Worm (Caenorhabditis elegans) whole organism, L4 larva: ENCODE data around the gene idpp-9.

ENCODE experiments used
- F37D6.2 ChIP-seq: sonication (generic microtip); optimal IDR thresholded peaks from 2 replicates; lab custom pipeline; 2016; ENCODE audit warnings: mild to moderate bottlenecking, missing genetic modification characterization, missing compliant biosample characterization
- F49E8.2 ChIP-seq: sonication (generic microtip); optimal IDR thresholded peaks from 2 replicates; lab custom pipeline; 2016; ENCODE audit warnings: missing compliant biosample characterization, mild to moderate bottlenecking, missing genetic modification characterization, borderline replicate concordance
- Y5F2A.4 ChIP-seq: fragments of 200-800 bp; sonication (Bioruptor generic); optimal IDR thresholded peaks from 2 replicates; lab custom pipeline; 2018; ENCODE audit warnings: mild to moderate bottlenecking, missing genetic modification characterization, missing compliant biosample characterization
- Y75B8A.6 ChIP-seq: fragments of 200-800 bp; sonication (Bioruptor generic); IDR thresholded peaks from 2 replicates; pipeline ENCODE4 v1.3.6; 2022; ENCODE audit warnings: missing genetic modification reagents, missing genetic modification characterization, missing compliant biosample characterization
- ZK546.5 ChIP-seq, 2 experiments: sonication (generic microtip); optimal IDR thresholded peaks; 2 replicates each; lab custom pipeline; 2017; ENCODE audit warnings: missing biosample characterization in 2 of 2, missing genetic modification characterization in 2 of 2
- aha-1 ChIP-seq: fragments of 150-350 bp; peaks from one replicate; lab custom pipeline; 2014; ENCODE audit warnings: missing biosample characterization, missing genetic modification characterization
- aly-2 ChIP-seq: sonication (generic microtip); optimal IDR thresholded peaks from 2 replicates; lab custom pipeline; 2018; ENCODE audit warnings: missing biosample characterization, missing genetic modification characterization
- ceh-32 ChIP-seq: sonication (generic microtip); optimal IDR thresholded peaks from 2 replicates; lab custom pipeline; 2016; ENCODE audit warnings: mild to moderate bottlenecking, missing genetic modification characterization, missing compliant biosample characterization; ENCODE audit not compliant: poor library complexity
- ceh-82 ChIP-seq: sonication (generic microtip); optimal IDR thresholded peaks from 2 replicates; lab custom pipeline; 2017; ENCODE audit warnings: missing biosample characterization, missing genetic modification characterization
- daf-19 ChIP-seq: fragments of 200-800 bp; sonication (Bioruptor generic); conservative IDR thresholded peaks from 2 replicates; pipeline ENCODE4 v1.3.6; 2022; ENCODE audit warnings: missing genetic modification characterization, missing compliant biosample characterization
- dpl-1 ChIP-seq: fragments of 150-350 bp; optimal IDR thresholded peaks from 2 replicates; lab custom pipeline; 2014; ENCODE audit warnings: missing biosample characterization, missing genetic modification reagents, missing genetic modification characterization
- duxl-1 ChIP-seq: sonication (generic microtip); optimal IDR thresholded peaks from 2 replicates; lab custom pipeline; 2016; ENCODE audit warnings: mild to moderate bottlenecking, missing genetic modification characterization, moderate library complexity, missing compliant biosample characterization; ENCODE audit not compliant: poor library complexity
- fkh-10 ChIP-seq: fragments of 150-350 bp; optimal IDR thresholded peaks from 2 replicates; lab custom pipeline; 2014; ENCODE audit warnings: missing biosample characterization, missing genetic modification reagents, missing genetic modification characterization
- fos-1 ChIP-seq: fragments of 150-350 bp; optimal IDR thresholded peaks from 2 replicates; lab custom pipeline; 2014; ENCODE audit warnings: missing biosample characterization, missing genetic modification characterization
- hif-1 ChIP-seq, 2 experiments: sonication (generic microtip); optimal IDR thresholded peaks; 2 replicates each; lab custom pipeline; 2016 to 2017; ENCODE audit warnings: missing compliant biosample characterization in 2 of 2, missing genetic modification characterization in 2 of 2, missing genetic modification reagents in 2 of 2, missing genotype in 2 of 2, mild to moderate bottlenecking in 1 of 2
- jun-1 ChIP-seq: fragments of 150-350 bp; optimal IDR thresholded peaks from 2 replicates; lab custom pipeline; 2014; ENCODE audit warnings: missing biosample characterization, missing genetic modification reagents, missing genetic modification characterization
- lim-7 ChIP-seq: fragments of 200-800 bp; sonication (Bioruptor generic); IDR thresholded peaks from 2 replicates; pipeline ENCODE4 v1.3.6; 2022; ENCODE audit warnings: missing genetic modification characterization, missing compliant biosample characterization
- lin-38 ChIP-seq: fragments of 200-800 bp; sonication (Bioruptor generic); IDR thresholded peaks from 2 replicates; pipeline ENCODE4 v1.3.6; 2022; ENCODE audit warnings: missing genetic modification reagents, missing genetic modification characterization, missing compliant biosample characterization
- lin-39 ChIP-seq: fragments of 150-350 bp; optimal IDR thresholded peaks from 2 replicates; lab custom pipeline; 2014; ENCODE audit warnings: missing biosample characterization, missing genetic modification reagents, missing genetic modification characterization
- lsy-2 ChIP-seq, 2 experiments: fragments of 150-350 bp in 1 of 2; sonication (generic microtip) in 1 of 2; optimal IDR thresholded peaks; 2 replicates each; lab custom pipeline; 2014 to 2017; ENCODE audit warnings: missing biosample characterization in 2 of 2, missing genetic modification characterization in 2 of 2
- madf-9 ChIP-seq: fragments of 200-800 bp; sonication (Bioruptor generic); conservative IDR thresholded peaks from 2 replicates; pipeline ENCODE4 v1.3.6; 2022; ENCODE audit warnings: missing genetic modification reagents, missing genetic modification characterization, missing compliant biosample characterization
- mdl-1 ChIP-seq, 2 experiments: fragments of 150-350 bp in 1 of 2; sonication (generic microtip) in 1 of 2; optimal IDR thresholded peaks; 2 replicates each; lab custom pipeline; 2014 to 2017; ENCODE audit warnings: missing biosample characterization in 2 of 2, missing genetic modification characterization in 2 of 2
- mep-1 ChIP-seq: fragments of 150-350 bp; sonication (generic microtip); optimal IDR thresholded peaks from 3 replicates; lab custom pipeline; 2014; ENCODE audit warnings: missing biosample characterization, missing genetic modification characterization
- mxl-2 ChIP-seq: fragments of 200-800 bp; sonication (Bioruptor generic); conservative IDR thresholded peaks from 2 replicates; pipeline ENCODE4 v1.3.6; 2022; ENCODE audit warnings: missing genetic modification reagents, missing genetic modification characterization, missing compliant biosample characterization
- nhr-102 ChIP-seq: sonication (generic microtip); optimal IDR thresholded peaks from 2 replicates; lab custom pipeline; 2016; ENCODE audit warnings: mild to moderate bottlenecking, missing genetic modification characterization, moderate library complexity, missing compliant biosample characterization
- nhr-11 ChIP-seq: fragments of 150-350 bp; optimal IDR thresholded peaks from 2 replicates; lab custom pipeline; 2014; ENCODE audit warnings: missing biosample characterization, missing genetic modification characterization
- nhr-111 ChIP-seq: fragments of 200-800 bp; sonication (Bioruptor generic); optimal IDR thresholded peaks from 2 replicates; lab custom pipeline; 2018; ENCODE audit warnings: mild to moderate bottlenecking, missing genetic modification characterization, missing compliant biosample characterization
- nhr-42 ChIP-seq: fragments of 200-800 bp; sonication (Bioruptor generic); IDR thresholded peaks from 2 replicates; pipeline ENCODE4 v1.3.6; 2022; ENCODE audit warnings: missing genetic modification characterization, missing compliant biosample characterization
- snpc-4 ChIP-seq: fragments of 150-350 bp; optimal IDR thresholded peaks from 2 replicates; lab custom pipeline; 2014; ENCODE audit warnings: missing biosample characterization, missing genetic modification characterization
- unc-39 ChIP-seq: sonication (generic microtip); optimal IDR thresholded peaks from 2 replicates; lab custom pipeline; 2017; ENCODE audit warnings: missing biosample characterization, missing genetic modification characterization
- unc-62 ChIP-seq, 3 experiments: fragments of 150-350 bp in 1 of 3; sonication (generic microtip); optimal IDR thresholded peaks in 2 of 3; peaks in 1 of 3; 1 replicate in 1 of 3; 2 replicates in 2 of 3; lab custom pipeline; 2014 to 2017; ENCODE audit warnings: missing biosample characterization in 3 of 3, missing genetic modification characterization in 3 of 3, missing genetic modification reagents in 3 of 3, missing genotype in 1 of 3
- vab-7 ChIP-seq: fragments of 200-800 bp; sonication (Bioruptor generic); IDR thresholded peaks from 2 replicates; pipeline ENCODE4 v1.3.6; 2022; ENCODE audit warnings: missing genetic modification reagents, missing genetic modification characterization, missing compliant biosample characterization
- zfp-2 ChIP-seq: sonication (generic microtip); optimal IDR thresholded peaks from 2 replicates; lab custom pipeline; 2016; ENCODE audit warnings: mild to moderate bottlenecking, missing genetic modification characterization, missing compliant biosample characterization
- ztf-7 ChIP-seq: fragments of 150-350 bp; optimal IDR thresholded peaks from 2 replicates; lab custom pipeline; 2014; ENCODE audit warnings: missing biosample characterization, missing genetic modification characterization

Gene idpp-9

ce11 chrX:3937884-3938283 lies 22.2 kb upstream of the idpp-9 start:
- TF ChIP-seq aha-1 = peak; percentile 96
- TF ChIP-seq madf-9 (GFP tag; lab: Robert Waterston, UW) = no peak

- TF ChIP-seq lsy-2 (tag; optimal IDR thresholded peaks at IDR 0.05; lab: Kevin White, UChicago) = no peak
- TF ChIP-seq jun-1 = no peak
These were observed 21.8 kb upstream of the idpp-9 start for ce11 chrX:3937483-3937882.

ce11 chrX:3932694-3933093 lies 17.0 kb upstream of the idpp-9 start:
- TF ChIP-seq unc-62 (GFP tag; optimal IDR thresholded peaks at IDR 0.05 in 1 of 2; lab: Kevin White, UChicago) (peak in 1 of 2 experiments; percentile 23), unc-62 (tag; optimal IDR thresholded peaks at IDR 0.05; lab: Kevin White, UChicago) (no peak), ceh-32 (no peak)

- TF ChIP-seq dpl-1 (GFP tag; lab: Kevin White, UChicago) (no peak), zfp-2 (tag; lab: Kevin White, UChicago) (no peak), nhr-102 (tag; lab: Kevin White, UChicago) (no peak), lin-38 (no peak), ceh-32 (no peak), unc-39 (tag; lab: Kevin White, UChicago) (no peak), mep-1 (no peak), ZK546.5 (tag; optimal IDR thresholded peaks at IDR 0.05; lab: Kevin White, UChicago) (no peak), fos-1 (tag; lab: Kevin White, UChicago) (no peak), madf-9 (GFP tag; lab: Robert Waterston, UW) (no peak), F37D6.2 (tag; lab: Kevin White, UChicago) (no peak), nhr-11 (tag; lab: Kevin White, UChicago) (no peak), mdl-1 (tag; optimal IDR thresholded peaks at IDR 0.05; lab: Kevin White, UChicago) (no peak), lsy-2 (tag; optimal IDR thresholded peaks at IDR 0.05; lab: Kevin White, UChicago) (no peak), mxl-2 (GFP tag; lab: Robert Waterston, UW) (no peak), nhr-42 (GFP tag; lab: Robert Waterston, UW) (no peak), F49E8.2 (no peak), Y75B8A.6 (no peak)
These were observed 15.7 kb upstream of the idpp-9 start, which contains the start of gene adt-3 for ce11 chrX:3931350-3931749. Gene adt-3, plus strand, starts transcription at chrX:3931650.

- TF ChIP-seq lin-39 (tag; lab: Kevin White, UChicago) = no peak
- TF ChIP-seq fkh-10 (GFP tag; lab: Kevin White, UChicago) = no peak
- TF ChIP-seq nhr-111 (GFP tag; lab: Kevin White, UChicago) = no peak
- no peak for TF ChIP-seq ceh-82 (tag; lab: Kevin White, UChicago)
- TF ChIP-seq ztf-7 (tag; lab: Kevin White, UChicago) = no peak
- TF ChIP-seq aha-1 = peak; percentile 74
- TF ChIP-seq Y5F2A.4 (GFP tag; lab: Kevin White, UChicago) = no peak
- no peak for TF ChIP-seq snpc-4 (tag; lab: Kevin White, UChicago)
These were observed 10.1 kb upstream of the idpp-9 start, which contains the start of gene T22B2.1 for ce11 chrX:3925776-3926175. Gene T22B2.1, plus strand, starts transcription at chrX:3926076.

ce11 chrX:3920747-3921146 lies 5.1 kb upstream of the idpp-9 start:
- TF ChIP-seq lim-7 (no peak), fkh-10 (GFP tag; lab: Kevin White, UChicago) (no peak), unc-62 (GFP tag; optimal IDR thresholded peaks at IDR 0.05 in 1 of 2; lab: Kevin White, UChicago) (peak in 1 of 2 experiments; percentile 90), unc-62 (tag; optimal IDR thresholded peaks at IDR 0.05; lab: Kevin White, UChicago) (no peak), aha-1 (peak; percentile 88)
- TF ChIP-seq, all 104 proteins: peak for 2

ce11 chrX:3920101-3920500 lies 4.5 kb upstream of the idpp-9 start, which contains the start of gene T22B2.2:
Gene T22B2.2, plus strand, starts transcription at chrX:3920401.
- TF ChIP-seq hif-1 (tag; optimal IDR thresholded peaks at IDR 0.05; lab: Kevin White, UChicago) (no peak), vab-7 (no peak), duxl-1 (tag; lab: Kevin White, UChicago) (no peak), daf-19 (GFP tag; lab: Robert Waterston, UW) (no peak), aly-2 (tag; lab: Kevin White, UChicago) (no peak), nhr-42 (GFP tag; lab: Robert Waterston, UW) (no peak), zfp-2 (tag; lab: Kevin White, UChicago) (no peak)
